3 fruit fly cellular contexts compared by ENCODE assay signal in the genomic region with DNA sequence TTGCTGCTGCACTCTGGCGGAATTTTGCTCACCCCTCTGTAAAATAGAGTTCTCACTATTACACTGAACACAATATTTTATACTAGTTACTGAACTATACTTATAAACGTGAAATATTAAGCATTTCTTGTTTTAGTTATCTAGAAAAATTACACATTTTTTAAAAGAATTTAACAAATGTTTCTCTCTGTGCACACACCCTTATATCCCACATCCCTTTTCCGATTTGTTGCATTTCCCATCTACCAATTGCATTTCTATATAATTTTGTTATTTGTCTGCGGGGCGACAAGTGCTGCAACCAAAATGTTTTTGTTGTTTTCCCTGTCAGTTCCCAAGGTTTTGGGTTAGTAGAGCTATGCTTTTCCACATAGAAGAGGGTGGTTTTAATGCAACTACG.
A peak's percentile ranks its signal among the peaks of the same experiment; 100 is the strongest.
TF ChIP-seq lines count a peak whose summit lies in the region.

No protein-coding gene starts in this region.

- TF ChIP-seq CTCF in whole organism, embryonic (GFP tag; optimal IDR thresholded peaks at IDR 0.05; lab: Kevin White, UChicago), result no peak

TF ChIP-seq in whole organism, embryonic, 481 proteins besides CTCF, POLR2A, EP300 and RAD21 (continues in another document):
- peak; percentile 12 for TF ChIP-seq CG10209 (GFP tag; optimal IDR thresholded peaks at IDR 0.05; lab: Kevin White, UChicago)
- TF ChIP-seq Nf-YB (GFP tag; optimal IDR thresholded peaks at IDR 0.05; lab: Kevin White, UChicago), result peak; percentile 59
- TF ChIP-seq Ssrp (tag; optimal IDR thresholded peaks at IDR 0.05; lab: Kevin White, UChicago), result peak; percentile 12
- 0 out of 2 replicates have a peak, but pooled peaks have one; percentile 18 for TF ChIP-seq sob (GFP tag; IDR thresholded peaks at IDR 0.05; lab: Robert Waterston, UW)
- peak; percentile 53 for TF ChIP-seq gem (tag; optimal IDR thresholded peaks at IDR 0.05; lab: Kevin White, UChicago)
- TF ChIP-seq CG4360 (GFP tag; IDR thresholded peaks at IDR 0.05; lab: Robert Waterston, UW), result peak; percentile 59
- TF ChIP-seq vvl (GFP tag; IDR thresholded peaks at IDR 0.05; lab: Robert Waterston, UW), result no peak
- TF ChIP-seq CG16815 (GFP tag; optimal IDR thresholded peaks at IDR 0.05; lab: Kevin White, UChicago), result peak; percentile 25
- TF ChIP-seq Hr51 (GFP tag; optimal IDR thresholded peaks at IDR 0.05; lab: Kevin White, UChicago), result no peak
- TF ChIP-seq fd96Cb (tag; optimal IDR thresholded peaks at IDR 0.05; lab: Kevin White, UChicago), result peak; percentile 23
- peak; percentile 19 for TF ChIP-seq Spps (tag; optimal IDR thresholded peaks at IDR 0.05; lab: Kevin White, UChicago)
- TF ChIP-seq GATAe (GFP tag; conservative IDR thresholded peaks at IDR 0.05; lab: Robert Waterston, UW), result no peak
- no peak for TF ChIP-seq CG6765 (GFP tag; optimal IDR thresholded peaks at IDR 0.05; lab: Kevin White, UChicago)
- TF ChIP-seq CG8388 (GFP tag; optimal IDR thresholded peaks at IDR 0.05; lab: Kevin White, UChicago), result peak; percentile 28
- TF ChIP-seq D19A (tag; optimal IDR thresholded peaks at IDR 0.05; lab: Kevin White, UChicago), result peak; percentile 41
- peak; percentile 59; the same call in 1 of the 2 replicates for TF ChIP-seq CG8765 (GFP tag; IDR thresholded peaks at IDR 0.05; lab: Robert Waterston, UW)
- peak; percentile 2 for TF ChIP-seq CG4424 (GFP tag; optimal IDR thresholded peaks at IDR 0.05; lab: Kevin White, UChicago)
- peak; percentile 17; the same call in 1 of the 2 replicates for TF ChIP-seq H2.0 (GFP tag; IDR thresholded peaks at IDR 0.05; lab: Robert Waterston, UW)
- TF ChIP-seq tin (GFP tag; optimal IDR thresholded peaks at IDR 0.05; lab: Kevin White, UChicago), result peak; percentile 6
- no peak for TF ChIP-seq CG6654 (GFP tag; optimal IDR thresholded peaks at IDR 0.05; lab: Kevin White, UChicago)
- TF ChIP-seq Dad (GFP tag; optimal IDR thresholded peaks at IDR 0.05; lab: Kevin White, UChicago), result no peak
- TF ChIP-seq prd (optimal IDR thresholded peaks at IDR 0.05; lab: Kevin White, UChicago), result no peak
- peak; percentile 77; the same call in 2 of the 3 replicates for TF ChIP-seq prd (GFP tag; IDR thresholded peaks at IDR 0.05; lab: Robert Waterston, UW)
- peak; percentile 83 for TF ChIP-seq sens (GFP tag; lab: Kevin White, UChicago)
- peak; percentile 3 for TF ChIP-seq CG2202 (tag; optimal IDR thresholded peaks at IDR 0.05; lab: Kevin White, UChicago)
- peak; percentile 51 for TF ChIP-seq CG33557 (GFP tag; optimal IDR thresholded peaks at IDR 0.05; lab: Kevin White, UChicago)
- TF ChIP-seq CG10267 (tag; optimal IDR thresholded peaks at IDR 0.05; lab: Kevin White, UChicago), result peak; percentile 50
- peak; percentile 86 for TF ChIP-seq nerfin-1 (tag; optimal IDR thresholded peaks at IDR 0.05; lab: Kevin White, UChicago)

TF ChIP-seq in whole organism, prepupa, 60 proteins besides CTCF, POLR2A, EP300 and RAD21:
- no peak for TF ChIP-seq acj6 (GFP tag; optimal IDR thresholded peaks at IDR 0.05; lab: Kevin White, UChicago)
- peak; percentile 5 for TF ChIP-seq Met (GFP tag; optimal IDR thresholded peaks at IDR 0.05; lab: Kevin White, UChicago)
- TF ChIP-seq esn (GFP tag; optimal IDR thresholded peaks at IDR 0.05; lab: Kevin White, UChicago), result no peak
- TF ChIP-seq net (GFP tag; optimal IDR thresholded peaks at IDR 0.05; lab: Kevin White, UChicago), result no peak
- no peak for TF ChIP-seq CG8632 (GFP tag; optimal IDR thresholded peaks at IDR 0.05; lab: Kevin White, UChicago)
- TF ChIP-seq CG31627 (GFP tag; optimal IDR thresholded peaks at IDR 0.05; lab: Kevin White, UChicago), result peak; percentile 7
- no peak for TF ChIP-seq pdm3 (GFP tag; optimal IDR thresholded peaks at IDR 0.05; lab: Kevin White, UChicago)
- TF ChIP-seq Lpt (GFP tag; optimal IDR thresholded peaks at IDR 0.05; lab: Kevin White, UChicago), result no peak
- TF ChIP-seq CG6808 (GFP tag; optimal IDR thresholded peaks at IDR 0.05; lab: Kevin White, UChicago), result no peak
- TF ChIP-seq Eip78C (GFP tag; lab: Kevin White, UChicago), result peak; percentile 61
- no peak for TF ChIP-seq eg (GFP tag; IDR thresholded peaks at IDR 0.05; lab: Robert Waterston, UW)
- no peak for TF ChIP-seq dsx (GFP tag; optimal IDR thresholded peaks at IDR 0.05; lab: Kevin White, UChicago; ENCODE audit: poor library complexity, severe bottlenecking)
- no peak for TF ChIP-seq vri (GFP tag; optimal IDR thresholded peaks at IDR 0.05; lab: Kevin White, UChicago)
- no peak for TF ChIP-seq dac (GFP tag; optimal IDR thresholded peaks at IDR 0.05; lab: Kevin White, UChicago)

TF ChIP-seq in whole organism, pupa, 21 proteins besides CTCF, POLR2A, EP300 and RAD21:
- TF ChIP-seq CG13204 (GFP tag; optimal IDR thresholded peaks at IDR 0.05; lab: Kevin White, UChicago) (no peak), CG9948 (tag; optimal IDR thresholded peaks at IDR 0.05; lab: Kevin White, UChicago) (no peak), CG8159 (tag; optimal IDR thresholded peaks at IDR 0.05; lab: Kevin White, UChicago) (peak; percentile 11), gl (tag; optimal IDR thresholded peaks at IDR 0.05; lab: Kevin White, UChicago) (no peak), rn (GFP tag; IDR thresholded peaks at IDR 0.05; lab: Robert Waterston, UW) (no peak)

Comparison
In these comparisons a context has a peak if more than half of its experiments do, and no peak if none do; other contexts are left out.
1. Of the 7 proteins assayed by ChIP-seq in both whole organism, embryonic and whole organism, prepupa: peak only in whole organism, embryonic: Blimp-1; only in whole organism, prepupa: none; in both: none; in neither: 6.